Fruit fly (Drosophila melanogaster): Measurements from ENCODE around the gene mRpL3.

Gene mRpL3

dm6 chrX:15737110-15737509 lies 23.9 kb upstream of the mRpL3 start, which contains the start of gene Arp6:
Arp6 (minus strand) TSS chrX:15737120.
- TF ChIP-seq CG7101 (tag; optimal IDR thresholded peaks at IDR 0.05) (no peak), bab1 (GFP tag; optimal IDR thresholded peaks at IDR 0.05) (no peak), CG5204 (GFP tag; optimal IDR thresholded peaks at IDR 0.05) (no peak), Crg-1 (GFP tag; optimal IDR thresholded peaks at IDR 0.05) (no peak), CG1620 (GFP tag; optimal IDR thresholded peaks at IDR 0.05) (no peak), kay (GFP tag; ENCODE audit: borderline replicate concordance) (no peak), toe (GFP tag; optimal IDR thresholded peaks at IDR 0.05) (no peak)

dm6 chrX:15738890-15739550 lies 22.0 kb upstream of the mRpL3 start, which contains the start of the genes CG11679 and CG8206:
CG11679 (minus strand) TSS chrX:15738954.
CG8206 (plus strand) TSS chrX:15739230.
- TF ChIP-seq CG14711 (tag; optimal IDR thresholded peaks at IDR 0.05), result peak; percentile 53
- TF ChIP-seq cic (GFP tag; optimal IDR thresholded peaks at IDR 0.05), result peak; percentile 24
- TF ChIP-seq toe (GFP tag; optimal IDR thresholded peaks at IDR 0.05), result peak; percentile 71
- peak; percentile 16 for TF ChIP-seq ovo (GFP tag; optimal IDR thresholded peaks at IDR 0.05)
- TF ChIP-seq cnc (optimal IDR thresholded peaks at IDR 0.05), result no peak
- TF ChIP-seq Mnt (GFP tag; optimal IDR thresholded peaks at IDR 0.05), result peak; percentile 85
- TF ChIP-seq kay (GFP tag; ENCODE audit: borderline replicate concordance), result no peak
- TF ChIP-seq CG7101 (tag; optimal IDR thresholded peaks at IDR 0.05), result peak; percentile 61
- peak; percentile 75 for TF ChIP-seq bab1 (GFP tag; optimal IDR thresholded peaks at IDR 0.05)
- no peak for TF ChIP-seq CG12768 (GFP tag; optimal IDR thresholded peaks at IDR 0.05)
- peak; percentile 11 for TF ChIP-seq CG33017 (tag; optimal IDR thresholded peaks at IDR 0.05)
- TF ChIP-seq Clk (GFP tag; optimal IDR thresholded peaks at IDR 0.05), result no peak
- peak; percentile 71 for TF ChIP-seq CG1620 (GFP tag; optimal IDR thresholded peaks at IDR 0.05)
- peak; percentile 11 for TF ChIP-seq tj (GFP tag; optimal IDR thresholded peaks at IDR 0.05)
- TF ChIP-seq pad (GFP tag; optimal IDR thresholded peaks at IDR 0.05), result peak; percentile 45
- TF ChIP-seq CG7045 (GFP tag; optimal IDR thresholded peaks at IDR 0.05), result no peak
- TF ChIP-seq Crg-1 (GFP tag; optimal IDR thresholded peaks at IDR 0.05), result peak; percentile 40
- peak; percentile 75 for TF ChIP-seq Hr96 (GFP tag; optimal IDR thresholded peaks at IDR 0.05)
- peak; percentile 58 for TF ChIP-seq CG11617 (GFP tag; optimal IDR thresholded peaks at IDR 0.05)
- TF ChIP-seq CG5204 (GFP tag; optimal IDR thresholded peaks at IDR 0.05), result no peak

dm6 chrX:15740288-15740726 lies 20.7 kb upstream of the mRpL3 start:
- TF ChIP-seq Mnt (GFP tag; optimal IDR thresholded peaks at IDR 0.05) (peak; percentile 48), Crg-1 (GFP tag; optimal IDR thresholded peaks at IDR 0.05) (peak; percentile 7), cnc (optimal IDR thresholded peaks at IDR 0.05) (no peak), bab1 (GFP tag; optimal IDR thresholded peaks at IDR 0.05) (peak; percentile 19), CG7101 (tag; optimal IDR thresholded peaks at IDR 0.05) (peak; percentile 87), ovo (GFP tag; optimal IDR thresholded peaks at IDR 0.05) (no peak), toe (GFP tag; optimal IDR thresholded peaks at IDR 0.05) (no peak), tj (GFP tag; optimal IDR thresholded peaks at IDR 0.05) (no peak), CG12768 (GFP tag; optimal IDR thresholded peaks at IDR 0.05) (peak; percentile 63), CG14711 (tag; optimal IDR thresholded peaks at IDR 0.05) (peak; percentile 78), kay (GFP tag; ENCODE audit: borderline replicate concordance) (no peak), CG5204 (GFP tag; optimal IDR thresholded peaks at IDR 0.05) (no peak), Clk (GFP tag; optimal IDR thresholded peaks at IDR 0.05) (peak; percentile 14), pad (GFP tag; optimal IDR thresholded peaks at IDR 0.05) (peak; percentile 46), CG7045 (GFP tag; optimal IDR thresholded peaks at IDR 0.05) (peak; percentile 31), CG33017 (tag; optimal IDR thresholded peaks at IDR 0.05) (peak; percentile 69), CG11617 (GFP tag; optimal IDR thresholded peaks at IDR 0.05) (peak; percentile 76), cic (GFP tag; optimal IDR thresholded peaks at IDR 0.05) (peak; percentile 44), Hr96 (GFP tag; optimal IDR thresholded peaks at IDR 0.05) (no peak), CG1620 (GFP tag; optimal IDR thresholded peaks at IDR 0.05) (no peak)

dm6 chrX:15740881-15741280 lies 20.2 kb upstream of the mRpL3 start:
- TF ChIP-seq CG7101 (tag; optimal IDR thresholded peaks at IDR 0.05) (peak; percentile 31), cic (GFP tag; optimal IDR thresholded peaks at IDR 0.05) (no peak), bab1 (GFP tag; optimal IDR thresholded peaks at IDR 0.05) (no peak), CG14711 (tag; optimal IDR thresholded peaks at IDR 0.05) (peak; percentile 33), CG12768 (GFP tag; optimal IDR thresholded peaks at IDR 0.05) (no peak), Crg-1 (GFP tag; optimal IDR thresholded peaks at IDR 0.05) (no peak), ovo (GFP tag; optimal IDR thresholded peaks at IDR 0.05) (no peak), Mnt (GFP tag; optimal IDR thresholded peaks at IDR 0.05) (no peak), CG1620 (GFP tag; optimal IDR thresholded peaks at IDR 0.05) (no peak), CG33017 (tag; optimal IDR thresholded peaks at IDR 0.05) (no peak), Clk (GFP tag; optimal IDR thresholded peaks at IDR 0.05) (no peak), CG7045 (GFP tag; optimal IDR thresholded peaks at IDR 0.05) (no peak), Hr96 (GFP tag; optimal IDR thresholded peaks at IDR 0.05) (no peak), tj (GFP tag; optimal IDR thresholded peaks at IDR 0.05) (peak; percentile 5), pad (GFP tag; optimal IDR thresholded peaks at IDR 0.05) (no peak), cnc (optimal IDR thresholded peaks at IDR 0.05) (peak; percentile 97 to 100), kay (GFP tag; ENCODE audit: borderline replicate concordance) (no peak), toe (GFP tag; optimal IDR thresholded peaks at IDR 0.05) (no peak), CG5204 (GFP tag; optimal IDR thresholded peaks at IDR 0.05) (no peak), CG11617 (GFP tag; optimal IDR thresholded peaks at IDR 0.05) (no peak)

dm6 chrX:15745905-15746681 lies 15.0 kb upstream of the mRpL3 start, which contains the start of the genes CG8944 and CCT6:
CG8944 (minus strand) TSS chrX:15746231.
CCT6 (plus strand) TSS chrX:15746648.
- TF ChIP-seq Crg-1 (GFP tag; optimal IDR thresholded peaks at IDR 0.05) (no peak), Mnt (GFP tag; optimal IDR thresholded peaks at IDR 0.05) (peak; percentile 34), CG7101 (tag; optimal IDR thresholded peaks at IDR 0.05) (peak; percentile 49), CG12768 (GFP tag; optimal IDR thresholded peaks at IDR 0.05) (peak; percentile 5), CG1620 (GFP tag; optimal IDR thresholded peaks at IDR 0.05) (peak; percentile 21), ovo (GFP tag; optimal IDR thresholded peaks at IDR 0.05) (peak; percentile 22), CG11617 (GFP tag; optimal IDR thresholded peaks at IDR 0.05) (peak; percentile 49), tj (GFP tag; optimal IDR thresholded peaks at IDR 0.05) (peak; percentile 18), Clk (GFP tag; optimal IDR thresholded peaks at IDR 0.05) (no peak)

Data from whole organism, adult.